Worm (Caenorhabditis elegans): ENCODE measurements around the gene F37C12.10.

DNA sequence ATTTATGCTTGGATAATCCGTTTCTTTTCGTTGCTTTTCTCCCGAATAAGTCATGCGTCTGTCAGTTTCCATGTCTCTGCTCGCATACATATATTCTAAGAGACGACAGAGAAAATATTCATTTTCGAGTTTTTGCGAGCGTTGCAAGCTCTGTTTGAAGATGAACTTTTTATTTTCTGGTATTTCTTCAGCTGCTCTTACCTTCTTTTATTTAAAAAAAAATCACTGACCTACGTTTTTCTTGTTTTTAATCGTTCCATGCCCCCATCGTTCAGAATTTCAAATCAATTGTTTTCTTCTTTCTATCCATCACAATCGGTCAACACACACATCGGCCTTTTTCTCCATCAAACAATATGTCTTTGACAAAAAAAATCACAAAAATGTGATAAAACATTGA lies 22.3 kb upstream of the F37C12.10 start:
- TF ChIP-seq ceh-20 (GFP tag; IDR thresholded peaks at IDR 0.05) = no peak
- TF ChIP-seq unc-130 (GFP tag; optimal IDR thresholded peaks at IDR 0.05) = no peak
